Worm (Caenorhabditis elegans) whole organism, young adult: ENCODE results near the gene Y43C5A.2.

ENCODE experiments used
- B0019.2 ChIP-seq: fragments of 200-800 bp; sonication (Bioruptor generic); conservative IDR thresholded peaks from 2 replicates; pipeline ENCODE4 v1.3.6; 2022; ENCODE audit warnings: missing genetic modification reagents, missing genetic modification characterization, missing compliant biosample characterization
- C06A6.2 ChIP-seq: fragments of 200-800 bp; sonication (Bioruptor generic); conservative IDR thresholded peaks from 2 replicates; pipeline ENCODE4 v1.3.6; 2022; ENCODE audit warnings: missing genetic modification characterization, missing compliant biosample characterization
- C17E4.6 ChIP-seq: fragments of 200-800 bp; sonication (Bioruptor generic); IDR thresholded peaks from 2 replicates; pipeline ENCODE4 v1.3.6; 2022; ENCODE audit warnings: missing genetic modification reagents, missing genetic modification characterization, missing compliant biosample characterization
- F23B12.7 ChIP-seq: sonication (generic microtip); optimal IDR thresholded peaks from 2 replicates; lab custom pipeline; 2017; ENCODE audit warnings: missing genetic modification characterization, mild to moderate bottlenecking, missing compliant biosample characterization, antibody characterized with exemption, moderate library complexity; ENCODE audit not compliant: insufficient read depth
- F37B4.10 ChIP-seq: fragments of 200-800 bp; sonication (Bioruptor generic); IDR thresholded peaks from 2 replicates; pipeline ENCODE4 v1.3.6; 2022; ENCODE audit warnings: missing genetic modification characterization, missing compliant biosample characterization
- F49E8.2 ChIP-seq: sonication (generic microtip); optimal IDR thresholded peaks from 3 replicates; lab custom pipeline; 2017; ENCODE audit warnings: missing genetic modification characterization, mild to moderate bottlenecking, missing compliant biosample characterization, antibody characterized with exemption, moderate library complexity; ENCODE audit not compliant: insufficient read depth
- F57C9.4 ChIP-seq: sonication (generic microtip); optimal IDR thresholded peaks from 2 replicates; lab custom pipeline; 2017; ENCODE audit warnings: mild to moderate bottlenecking, missing genetic modification characterization, missing compliant biosample characterization
- K12H6.12 ChIP-seq: fragments of 200-800 bp; sonication (Bioruptor generic); optimal IDR thresholded peaks from 2 replicates; lab custom pipeline; 2018; ENCODE audit warnings: mild to moderate bottlenecking, missing genetic modification characterization, missing compliant biosample characterization
- Y53F4B.3 ChIP-seq: fragments of 200-800 bp; sonication (Bioruptor generic); IDR thresholded peaks from 2 replicates; pipeline ENCODE4 v1.3.6; 2022; ENCODE audit warnings: missing genetic modification reagents, missing genetic modification characterization, missing compliant biosample characterization
- Y95B8A.8 ChIP-seq: fragments of 200-800 bp; sonication (Bioruptor generic); IDR thresholded peaks from 2 replicates; pipeline ENCODE4 v1.3.6; 2022; ENCODE audit warnings: missing genetic modification reagents, missing genetic modification characterization, missing compliant biosample characterization
- aptf-2 ChIP-seq: fragments of 200-800 bp; sonication (Bioruptor generic); conservative IDR thresholded peaks from 2 replicates; pipeline ENCODE4 v1.3.6; 2022; ENCODE audit warnings: missing genetic modification reagents, missing genetic modification characterization, missing compliant biosample characterization
- aptf-3 ChIP-seq: fragments of 200-800 bp; sonication (Bioruptor generic); IDR thresholded peaks from 2 replicates; pipeline ENCODE4 v1.3.6; 2022; ENCODE audit warnings: missing genetic modification characterization, missing compliant biosample characterization
- atf-7 ChIP-seq: sonication (generic microtip); optimal IDR thresholded peaks from 2 replicates; lab custom pipeline; 2017; ENCODE audit warnings: mild to moderate bottlenecking, missing genetic modification characterization, missing compliant biosample characterization
- attf-3 ChIP-seq: fragments of 200-800 bp; sonication (Bioruptor generic); conservative IDR thresholded peaks from 2 replicates; pipeline ENCODE4 v1.3.6; 2022; ENCODE audit warnings: missing genetic modification reagents, missing genetic modification characterization, missing compliant biosample characterization
- cebp-1 ChIP-seq, 2 experiments: fragments of 200-800 bp in 1 of 2; sonication (Bioruptor generic) in 1 of 2; sonication (generic microtip) in 1 of 2; IDR thresholded peaks in 1 of 2; optimal IDR thresholded peaks in 1 of 2; 2 replicates each; pipeline versions ENCODE4 v1.3.6 to Lab custom; 2017 to 2022; ENCODE audit warnings: missing compliant biosample characterization in 2 of 2, missing genetic modification characterization in 2 of 2, mild to moderate bottlenecking in 1 of 2, missing genetic modification reagents in 1 of 2, moderate library complexity in 1 of 2
- ceh-27 ChIP-seq: fragments of 200-800 bp; sonication (Bioruptor generic); optimal IDR thresholded peaks from 2 replicates; lab custom pipeline; 2018; ENCODE audit warnings: mild to moderate bottlenecking, missing genetic modification characterization, moderate library complexity, missing compliant biosample characterization
- ceh-40 ChIP-seq: fragments of 200-800 bp; sonication (Bioruptor generic); IDR thresholded peaks from 2 replicates; pipeline ENCODE4 v1.3.6; 2022; ENCODE audit warnings: missing genetic modification characterization, missing compliant biosample characterization
- dox-1 ChIP-seq: fragments of 200-800 bp; sonication (Bioruptor generic); IDR thresholded peaks from 2 replicates; pipeline ENCODE4 v1.3.6; 2022; ENCODE audit warnings: missing genetic modification reagents, missing genetic modification characterization, missing compliant biosample characterization
- dpl-1 ChIP-seq: fragments of 150-350 bp; optimal IDR thresholded peaks from 2 replicates; lab custom pipeline; 2014; ENCODE audit warnings: missing biosample characterization, missing genetic modification reagents, missing genetic modification characterization
- efl-1 ChIP-seq: fragments of 150-350 bp; optimal IDR thresholded peaks from 2 replicates; lab custom pipeline; 2014; ENCODE audit warnings: missing biosample characterization, missing genetic modification reagents, missing genetic modification characterization
- egl-44 ChIP-seq: fragments of 200-800 bp; sonication (Bioruptor generic); IDR thresholded peaks from 2 replicates; pipeline ENCODE4 v1.3.6; 2022; ENCODE audit warnings: missing genetic modification reagents, missing genetic modification characterization, missing compliant biosample characterization
- egrh-3 ChIP-seq: fragments of 200-800 bp; sonication (Bioruptor generic); IDR thresholded peaks from 2 replicates; pipeline ENCODE4 v1.3.6; 2022; ENCODE audit warnings: missing genetic modification reagents, missing genetic modification characterization, missing compliant biosample characterization
- hmg-1.2 ChIP-seq: fragments of 200-800 bp; sonication (Bioruptor generic); IDR thresholded peaks from 2 replicates; pipeline ENCODE4 v1.3.6; 2022; ENCODE audit warnings: missing genetic modification reagents, missing genetic modification characterization, missing compliant biosample characterization
- hrde-1 ChIP-seq: sonication (generic microtip); optimal IDR thresholded peaks from 2 replicates; lab custom pipeline; 2016; ENCODE audit warnings: missing genetic modification characterization, mild to moderate bottlenecking, missing compliant biosample characterization, moderate library complexity, missing genotype, missing genetic modification reagents, borderline replicate concordance
- lin-35 ChIP-seq, 3 experiments: fragments of 150-350 bp in 2 of 3; sonication (generic microtip) in 1 of 3; optimal IDR thresholded peaks; 2 replicates each; lab custom pipeline; 2014 to 2018; ENCODE audit warnings: missing biosample characterization in 3 of 3, missing genetic modification characterization in 3 of 3, missing genetic modification reagents in 3 of 3
- lin-40 ChIP-seq: sonication (generic microtip); optimal IDR thresholded peaks from 2 replicates; lab custom pipeline; 2016; ENCODE audit warnings: missing genetic modification characterization, mild to moderate bottlenecking, missing compliant biosample characterization, missing genotype, missing genetic modification reagents
- lin-54 ChIP-seq: fragments of 200-800 bp; sonication (Bioruptor generic); optimal IDR thresholded peaks from 2 replicates; lab custom pipeline; 2018; ENCODE audit warnings: mild to moderate bottlenecking, missing genetic modification characterization, missing compliant biosample characterization
- lsy-27 ChIP-seq: sonication (generic microtip); optimal IDR thresholded peaks from 2 replicates; lab custom pipeline; 2017; ENCODE audit warnings: missing genetic modification characterization, mild to moderate bottlenecking, missing compliant biosample characterization, antibody characterized with exemption, missing genotype, borderline replicate concordance; ENCODE audit not compliant: insufficient read depth
- madf-6 ChIP-seq: fragments of 200-800 bp; sonication (Bioruptor generic); IDR thresholded peaks from 2 replicates; pipeline ENCODE4 v1.3.6; 2022; ENCODE audit warnings: missing genetic modification reagents, missing genetic modification characterization, missing compliant biosample characterization
- mcd-1 ChIP-seq: fragments of 200-800 bp; sonication (Bioruptor generic); IDR thresholded peaks from 2 replicates; pipeline ENCODE4 v1.3.6; 2022; ENCODE audit warnings: missing genetic modification reagents, missing genetic modification characterization, missing compliant biosample characterization
- mxl-1 ChIP-seq: sonication (generic microtip); optimal IDR thresholded peaks from 2 replicates; lab custom pipeline; 2016; ENCODE audit warnings: missing genetic modification characterization, missing compliant biosample characterization
- nhr-80 ChIP-seq: sonication (generic microtip); optimal IDR thresholded peaks from 2 replicates; lab custom pipeline; 2016; ENCODE audit warnings: missing genetic modification characterization, missing compliant biosample characterization
- nhr-90 ChIP-seq: sonication (generic microtip); optimal IDR thresholded peaks from 2 replicates; lab custom pipeline; 2016; ENCODE audit warnings: missing genotype, mild to moderate bottlenecking, missing genetic modification characterization, missing compliant biosample characterization
- pha-4 ChIP-seq: fragments of 150-350 bp; sonication (generic microtip); optimal IDR thresholded peaks from 2 replicates; lab custom pipeline; 2014; ENCODE audit warnings: missing biosample characterization, missing genetic modification reagents, missing genetic modification characterization
- sea-2 ChIP-seq: fragments of 200-800 bp; sonication (Bioruptor generic); IDR thresholded peaks from 2 replicates; pipeline ENCODE4 v1.3.6; 2022; ENCODE audit warnings: missing genetic modification characterization, missing compliant biosample characterization
- snpc-1.1 ChIP-seq: sonication (generic microtip); optimal IDR thresholded peaks from 2 replicates; lab custom pipeline; 2017; ENCODE audit warnings: missing genetic modification characterization, mild to moderate bottlenecking, missing compliant biosample characterization, antibody characterized with exemption, moderate library complexity, missing genotype, missing genetic modification reagents; ENCODE audit not compliant: insufficient read depth
- snpc-3.4 ChIP-seq: sonication (generic microtip); optimal IDR thresholded peaks from 2 replicates; lab custom pipeline; 2017; ENCODE audit warnings: missing genetic modification characterization, mild to moderate bottlenecking, missing compliant biosample characterization, antibody characterized with exemption, moderate library complexity, missing genotype, missing genetic modification reagents
- snpc-4 ChIP-seq, 5 experiments: fragments of 150-350 bp in 1 of 5; sonication (generic microtip) in 4 of 5; optimal IDR thresholded peaks; 2 replicates each; lab custom pipeline; 2014 to 2018; ENCODE audit warnings: missing genetic modification characterization in 5 of 5, missing biosample characterization in 3 of 5, antibody characterized with exemption in 2 of 5, mild to moderate bottlenecking in 2 of 5, missing compliant biosample characterization in 2 of 5, missing genotype in 2 of 5, moderate library complexity in 2 of 5, missing genetic modification reagents in 1 of 5
- unc-130 ChIP-seq: sonication (generic microtip); optimal IDR thresholded peaks from 2 replicates; lab custom pipeline; 2016; ENCODE audit warnings: missing genetic modification reagents, missing genetic modification characterization, missing compliant biosample characterization
- xnd-1 ChIP-seq: sonication (generic microtip); optimal IDR thresholded peaks from 2 replicates; lab custom pipeline; 2016; ENCODE audit warnings: missing genotype, missing genetic modification reagents, missing genetic modification characterization, missing compliant biosample characterization
- zfh-2 ChIP-seq: fragments of 200-800 bp; sonication (Bioruptor generic); conservative IDR thresholded peaks from 2 replicates; pipeline ENCODE4 v1.3.6; 2022; ENCODE audit warnings: missing genetic modification reagents, missing genetic modification characterization, missing compliant biosample characterization
- ztf-18 ChIP-seq: sonication (generic microtip); optimal IDR thresholded peaks from 2 replicates; lab custom pipeline; 2016; ENCODE audit warnings: missing genotype, mild to moderate bottlenecking, missing genetic modification characterization, missing compliant biosample characterization

The Y43C5A.2 gene

DNA sequence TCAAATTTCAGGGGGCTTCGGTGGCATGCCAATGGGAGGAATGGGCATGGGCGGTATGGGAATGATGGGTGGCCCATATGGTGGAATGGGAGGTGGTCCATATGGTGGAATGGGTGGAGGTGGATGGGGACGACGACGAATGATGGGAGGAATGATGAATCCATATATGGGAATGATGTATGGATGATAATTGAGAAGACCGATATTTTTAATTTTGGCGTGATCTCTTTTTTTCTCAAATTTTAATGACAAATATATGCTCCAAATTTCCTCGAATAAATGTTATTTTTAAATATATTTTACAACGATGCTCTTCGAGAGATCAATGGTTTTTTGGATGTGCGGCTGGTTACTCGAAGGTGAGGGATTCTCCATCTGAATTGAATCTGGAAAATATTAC, 8.0 kb downstream of the Y43C5A.2 start, which contains the start of gene Y43C5A.4:
Gene Y43C5A.4, plus strand, starts transcription at position 301 of the 400 bp plus-strand sequence.
- TF ChIP-seq cebp-1 (GFP tag; IDR thresholded peaks at IDR 0.05; lab: Robert Waterston, UW): no peak
- TF ChIP-seq cebp-1 (tag; optimal IDR thresholded peaks at IDR 0.05; lab: Kevin White, UChicago): no peak
- TF ChIP-seq C17E4.6: no peak
- TF ChIP-seq C06A6.2 (GFP tag; lab: Robert Waterston, UW): no peak
- TF ChIP-seq attf-3 (GFP tag; lab: Robert Waterston, UW): no peak
- no peak for TF ChIP-seq F37B4.10 (GFP tag; lab: Robert Waterston, UW)
- TF ChIP-seq sea-2: no peak
- no peak for TF ChIP-seq ztf-18 (tag; lab: Kevin White, UChicago)
- TF ChIP-seq mxl-1 (tag; lab: Kevin White, UChicago): no peak
- TF ChIP-seq F57C9.4 (tag; lab: Kevin White, UChicago): no peak
- TF ChIP-seq F49E8.2: no peak
- no peak for TF ChIP-seq atf-7 (tag; lab: Kevin White, UChicago)
- TF ChIP-seq nhr-90: no peak
- no peak for TF ChIP-seq egrh-3 (GFP tag; lab: Robert Waterston, UW)
- TF ChIP-seq ceh-40: no peak
- TF ChIP-seq snpc-1.1 (tag; lab: Kevin White, UChicago): no peak
- no peak for TF ChIP-seq lsy-27 (tag; lab: Kevin White, UChicago)
- no peak for TF ChIP-seq K12H6.12 (tag; lab: Kevin White, UChicago)
- TF ChIP-seq hrde-1 (tag; lab: Kevin White, UChicago): no peak
- TF ChIP-seq, all 124 proteins: peak for 0

DNA sequence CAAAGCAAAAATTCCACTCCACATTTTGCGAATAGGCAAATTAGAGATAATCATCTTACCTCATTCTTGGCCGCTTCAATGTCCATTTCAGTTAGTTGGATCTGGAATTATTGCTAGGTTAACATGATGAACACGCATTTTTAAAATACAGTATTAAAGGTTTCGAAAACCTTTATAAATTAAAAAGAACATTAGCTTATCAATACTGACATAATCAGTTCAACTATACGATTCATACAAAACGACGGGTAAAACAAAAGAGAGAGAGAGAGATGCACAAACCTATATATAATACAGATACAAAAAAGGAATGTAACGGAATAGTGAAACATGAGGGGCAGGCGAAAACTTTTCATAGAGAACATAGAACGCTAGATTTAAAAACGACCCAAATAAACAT, 11.8 kb downstream of the Y43C5A.2 start, which contains the start of gene thk-1:
Gene thk-1, minus strand, starts transcription at position 101 of the 400 bp plus-strand sequence.
- no peak for TF ChIP-seq Y53F4B.3
- TF ChIP-seq nhr-80 (tag; lab: Kevin White, UChicago): peak; percentile 5

DNA sequence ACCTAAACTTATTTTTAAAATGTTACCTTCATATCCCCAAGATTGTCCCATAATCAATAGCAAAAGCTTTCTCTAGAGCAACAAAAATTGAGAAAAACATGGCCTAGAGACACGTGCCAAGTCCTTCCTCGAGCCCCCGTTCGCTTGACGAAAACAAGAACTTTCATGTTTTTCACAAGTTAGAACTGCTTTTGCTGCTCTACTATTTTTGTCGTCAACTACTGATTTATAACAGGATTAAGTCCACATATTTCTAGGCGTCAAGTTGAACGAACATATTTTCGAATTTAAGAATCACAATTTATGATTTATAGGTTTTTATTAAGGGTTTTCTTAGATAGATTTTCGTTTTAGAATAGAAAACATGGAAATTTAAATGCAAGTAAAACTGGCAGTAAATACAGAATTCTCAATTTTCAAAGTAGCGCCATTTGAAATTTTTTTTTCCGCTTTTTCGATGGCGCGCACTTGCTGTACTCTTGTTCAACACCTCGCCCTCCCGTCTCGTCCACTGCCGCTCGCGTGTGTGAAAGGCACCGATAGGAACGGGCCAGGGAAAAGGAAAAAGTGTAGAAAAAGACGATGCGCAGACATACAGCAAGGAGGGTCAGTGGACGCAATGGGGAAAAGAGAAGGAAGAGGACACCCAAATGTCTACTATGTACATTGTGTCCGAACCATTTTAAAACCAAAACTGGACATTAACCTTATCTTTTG, 14.7 kb downstream of the Y43C5A.2 start, which contains the start of gene rad-51:
Gene rad-51, minus strand, starts transcription at position 51 of the 717 bp plus-strand sequence.
- TF ChIP-seq xnd-1 (tag; lab: Kevin White, UChicago): no peak
- peak; percentile 76 for TF ChIP-seq lin-54 (GFP tag; lab: Kevin White, UChicago)
- TF ChIP-seq snpc-4 (GFP tag; optimal IDR thresholded peaks at IDR 0.05; lab: Kevin White, UChicago): peak; percentile 24
- peak in 2 of 4 experiments; percentile 3 to 47 for TF ChIP-seq snpc-4 (tag; optimal IDR thresholded peaks at IDR 0.05; lab: Kevin White, UChicago)
- peak; percentile 80 for TF ChIP-seq mcd-1 (GFP tag; lab: Robert Waterston, UW)
- peak; percentile 71 for TF ChIP-seq dox-1
- peak in 1 of 3 experiments; percentile 59 for TF ChIP-seq lin-35 (GFP tag; optimal IDR thresholded peaks at IDR 0.05; lab: Kevin White, UChicago)
- peak; percentile 53 for TF ChIP-seq ceh-27 (GFP tag; lab: Kevin White, UChicago)
- no peak for TF ChIP-seq unc-130
- TF ChIP-seq nhr-80 (tag; lab: Kevin White, UChicago): peak; percentile 70
- no peak for TF ChIP-seq B0019.2 (GFP tag; lab: Robert Waterston, UW)
- 0 out of 2 replicates have a peak, but pooled peaks have one; percentile 8 for TF ChIP-seq aptf-2 (GFP tag; lab: Robert Waterston, UW)
- no peak for TF ChIP-seq aptf-3 (GFP tag; lab: Robert Waterston, UW)
- peak; percentile 38 for TF ChIP-seq snpc-3.4 (tag; lab: Kevin White, UChicago)
- TF ChIP-seq ztf-18 (tag; lab: Kevin White, UChicago): peak; percentile 19
- no peak for TF ChIP-seq egl-44 (GFP tag; lab: Robert Waterston, UW)
- TF ChIP-seq dpl-1 (GFP tag; lab: Kevin White, UChicago): peak; percentile 49
- peak; percentile 43 for TF ChIP-seq madf-6 (GFP tag; lab: Robert Waterston, UW)
- peak; percentile 13 for TF ChIP-seq F23B12.7 (tag; lab: Kevin White, UChicago)
- peak; percentile 78 for TF ChIP-seq zfh-2 (GFP tag; lab: Robert Waterston, UW)
- TF ChIP-seq hmg-1.2 (GFP tag; lab: Robert Waterston, UW): peak; percentile 91; the same call in 1 of the 2 replicates
- TF ChIP-seq efl-1: peak; percentile 61
- TF ChIP-seq Y95B8A.8: 0 out of 2 replicates have a peak, but pooled peaks have one; percentile 15
- peak; percentile 30 for TF ChIP-seq lin-40
- 0 out of 2 replicates have a peak, but pooled peaks have one; percentile 38 for TF ChIP-seq attf-3 (GFP tag; lab: Robert Waterston, UW)
- TF ChIP-seq pha-4 (tag; lab: Kevin White, UChicago): no peak
